Worm (Caenorhabditis elegans) whole organism, L2 larva: ENCODE measurements around the gene F26F12.3.

Experiments
- C34F6.9 ChIP-seq: fragments of 150-350 bp; optimal IDR thresholded peaks from 2 replicates; lab custom pipeline; 2014; ENCODE audit warnings: missing biosample characterization, missing genetic modification characterization
- F13H6.1 ChIP-seq: sonication (generic microtip); optimal IDR thresholded peaks from 2 replicates; lab custom pipeline; 2016; ENCODE audit warnings: missing genetic modification characterization, missing compliant biosample characterization
- Y55F3AM.14 ChIP-seq: fragments of 200-800 bp; sonication (Bioruptor generic); optimal IDR thresholded peaks from 2 replicates; lab custom pipeline; 2018; ENCODE audit warnings: mild to moderate bottlenecking, missing genetic modification characterization, missing compliant biosample characterization
- alr-1 ChIP-seq: fragments of 150-350 bp; optimal IDR thresholded peaks from 2 replicates; lab custom pipeline; 2014; ENCODE audit warnings: missing biosample characterization, missing genetic modification characterization
- aly-2 ChIP-seq: fragments of 150-350 bp; optimal IDR thresholded peaks from 2 replicates; lab custom pipeline; 2014; ENCODE audit warnings: missing biosample characterization, missing genetic modification characterization
- ama-1 ChIP-seq: fragments of 150-350 bp; optimal IDR thresholded peaks from 2 replicates; lab custom pipeline; 2018; ENCODE audit warnings: inconsistent platforms
- blmp-1 ChIP-seq: sonication (generic microtip); optimal IDR thresholded peaks from 2 replicates; lab custom pipeline; 2017; ENCODE audit warnings: missing genetic modification characterization, mild to moderate bottlenecking, missing compliant biosample characterization, antibody characterized with exemption, moderate library complexity; ENCODE audit not compliant: insufficient read depth
- egl-27 ChIP-seq: sonication (generic microtip); optimal IDR thresholded peaks from 3 replicates; lab custom pipeline; 2017; ENCODE audit warnings: missing biosample characterization, missing genetic modification reagents, missing genetic modification characterization
- elt-1 ChIP-seq: fragments of 150-350 bp; optimal IDR thresholded peaks from 2 replicates; lab custom pipeline; 2014; ENCODE audit warnings: missing biosample characterization, missing genetic modification characterization
- elt-3 ChIP-seq: sonication (generic microtip); optimal IDR thresholded peaks from 2 replicates; lab custom pipeline; 2017; ENCODE audit warnings: missing biosample characterization, missing genetic modification characterization
- gmeb-1 ChIP-seq: fragments of 150-350 bp; optimal IDR thresholded peaks from 2 replicates; lab custom pipeline; 2014; ENCODE audit warnings: missing biosample characterization, missing genetic modification characterization
- lin-11 ChIP-seq: fragments of 150-350 bp; sonication (generic microtip); optimal IDR thresholded peaks from 2 replicates; lab custom pipeline; 2014; ENCODE audit warnings: missing biosample characterization, missing genetic modification characterization, inconsistent platforms, mixed read lengths
- lin-13 ChIP-seq: fragments of 150-350 bp; optimal IDR thresholded peaks from 2 replicates; lab custom pipeline; 2014; ENCODE audit warnings: missing biosample characterization, missing genetic modification reagents, missing genetic modification characterization
- lin-39 ChIP-seq: fragments of 150-350 bp; optimal IDR thresholded peaks from 2 replicates; lab custom pipeline; 2014; ENCODE audit warnings: missing biosample characterization, missing genetic modification reagents, missing genetic modification characterization
- mab-5 ChIP-seq: fragments of 150-350 bp; optimal IDR thresholded peaks from 2 replicates; lab custom pipeline; 2014; ENCODE audit warnings: missing biosample characterization, missing genetic modification characterization
- mbf-1 ChIP-seq: sonication (generic microtip); optimal IDR thresholded peaks from 2 replicates; lab custom pipeline; 2017; ENCODE audit warnings: missing biosample characterization, missing genetic modification characterization
- nhr-10 ChIP-seq: sonication (generic microtip); optimal IDR thresholded peaks from 2 replicates; lab custom pipeline; 2017; ENCODE audit warnings: missing biosample characterization, missing genetic modification characterization
- nhr-11 ChIP-seq: fragments of 150-350 bp; optimal IDR thresholded peaks from 2 replicates; lab custom pipeline; 2014; ENCODE audit warnings: missing biosample characterization, missing genetic modification characterization
- nhr-12 ChIP-seq: fragments of 150-350 bp; optimal IDR thresholded peaks from 2 replicates; lab custom pipeline; 2014; ENCODE audit warnings: missing biosample characterization, missing genetic modification characterization
- nhr-129 ChIP-seq: fragments of 150-350 bp; optimal IDR thresholded peaks from 2 replicates; lab custom pipeline; 2014; ENCODE audit warnings: missing biosample characterization, missing genetic modification characterization
- nhr-21 ChIP-seq: fragments of 150-350 bp; optimal IDR thresholded peaks from 2 replicates; lab custom pipeline; 2014; ENCODE audit warnings: missing biosample characterization, missing genetic modification characterization
- nhr-23 ChIP-seq: fragments of 150-350 bp; optimal IDR thresholded peaks from 2 replicates; lab custom pipeline; 2014; ENCODE audit warnings: missing biosample characterization, missing genetic modification reagents, missing genetic modification characterization
- nhr-237 ChIP-seq: fragments of 150-350 bp; optimal IDR thresholded peaks from 2 replicates; lab custom pipeline; 2014; ENCODE audit warnings: missing biosample characterization, missing genetic modification characterization
- nhr-25 ChIP-seq: fragments of 150-350 bp; sonication (generic microtip); optimal IDR thresholded peaks from 3 replicates; lab custom pipeline; 2014; ENCODE audit warnings: missing biosample characterization, missing genetic modification characterization
- nhr-6 ChIP-seq: fragments of 150-350 bp; optimal IDR thresholded peaks from 2 replicates; lab custom pipeline; 2014; ENCODE audit warnings: missing biosample characterization, missing genetic modification characterization
- nhr-77 ChIP-seq: fragments of 150-350 bp; optimal IDR thresholded peaks from 2 replicates; lab custom pipeline; 2014; ENCODE audit warnings: missing biosample characterization, missing genetic modification characterization
- peb-1 ChIP-seq: fragments of 150-350 bp; optimal IDR thresholded peaks from 2 replicates; lab custom pipeline; 2014; ENCODE audit warnings: missing biosample characterization, missing genetic modification characterization
- sem-4 ChIP-seq: fragments of 150-350 bp; optimal IDR thresholded peaks from 2 replicates; lab custom pipeline; 2014; ENCODE audit warnings: missing biosample characterization, missing genetic modification reagents, missing genetic modification characterization
- snpc-4 ChIP-seq: fragments of 150-350 bp; optimal IDR thresholded peaks from 2 replicates; lab custom pipeline; 2014; ENCODE audit warnings: missing biosample characterization, missing genetic modification characterization
- unc-39 ChIP-seq: fragments of 150-350 bp; optimal IDR thresholded peaks from 2 replicates; lab custom pipeline; 2014; ENCODE audit warnings: missing biosample characterization, missing genetic modification characterization
- unc-55 ChIP-seq: fragments of 150-350 bp; sonication (generic microtip); optimal IDR thresholded peaks from 3 replicates; lab custom pipeline; 2014; ENCODE audit warnings: missing biosample characterization, missing genetic modification reagents, missing genetic modification characterization
- unc-62 ChIP-seq: fragments of 150-350 bp; optimal IDR thresholded peaks from 2 replicates; lab custom pipeline; 2014; ENCODE audit warnings: missing biosample characterization, missing genetic modification reagents, missing genetic modification characterization
- zag-1 ChIP-seq: fragments of 150-350 bp; optimal IDR thresholded peaks from 2 replicates; lab custom pipeline; 2014; ENCODE audit warnings: missing biosample characterization, missing genetic modification characterization
- ztf-1 ChIP-seq: fragments of 200-800 bp; sonication (Bioruptor generic); conservative IDR thresholded peaks from 2 replicates; pipeline ENCODE4 v1.3.6; 2022; ENCODE audit warnings: missing genetic modification characterization, missing compliant biosample characterization
- ztf-11 ChIP-seq: sonication (generic microtip); optimal IDR thresholded peaks from 2 replicates; lab custom pipeline; 2017; ENCODE audit warnings: missing biosample characterization, missing genetic modification characterization
- ztf-4 ChIP-seq: fragments of 150-350 bp; optimal IDR thresholded peaks from 2 replicates; lab custom pipeline; 2014; ENCODE audit warnings: missing biosample characterization, missing genetic modification characterization

Gene F26F12.3

ce11 chrV:5883735-5884134 is 38.2 kb upstream of the F26F12.3 start, which contains the start of gene C04E6.8:
Gene C04E6.8, minus strand, starts transcription at chrV:5883835.
- TF ChIP-seq aly-2 (tag; lab: Kevin White, UChicago) (no peak), sem-4 (no peak), lin-11 (tag; lab: Kevin White, UChicago) (no peak)
- TF ChIP-seq, all 48 proteins: peak for 0

DNA sequence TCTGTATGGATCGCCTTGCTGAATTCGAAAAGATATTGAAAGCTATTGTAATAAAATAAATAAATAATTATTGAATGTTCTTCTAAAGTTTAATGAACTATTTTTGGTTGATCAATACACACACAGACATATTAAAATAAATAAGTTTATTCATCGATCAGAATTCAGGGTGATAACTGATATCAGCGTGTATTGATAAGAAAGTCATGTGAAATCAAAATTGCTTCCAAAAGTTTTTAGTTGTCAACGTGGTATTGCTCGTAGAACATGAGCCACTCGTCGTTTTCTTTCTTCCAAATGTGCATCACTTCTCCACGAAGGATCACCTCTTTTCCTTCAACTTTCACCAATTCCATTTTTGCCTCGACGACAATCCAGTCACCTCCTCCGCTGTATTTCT is 36.9 kb upstream of the F26F12.3 start:
- TF ChIP-seq nhr-23 = no peak
- TF ChIP-seq alr-1 (tag; lab: Kevin White, UChicago) = no peak
- TF ChIP-seq nhr-237 (tag; lab: Kevin White, UChicago) = no peak
- TF ChIP-seq C34F6.9 (tag; lab: Kevin White, UChicago) = no peak
- TF ChIP-seq gmeb-1 (tag; lab: Kevin White, UChicago) = no peak
- no peak for TF ChIP-seq Y55F3AM.14 (GFP tag; lab: Kevin White, UChicago)
- TF ChIP-seq unc-55 (GFP tag; lab: Kevin White, UChicago) = no peak
- no peak for TF ChIP-seq sem-4
- TF ChIP-seq nhr-11 (tag; lab: Kevin White, UChicago) = no peak
- no peak for TF ChIP-seq nhr-12 (tag; lab: Kevin White, UChicago)
- TF ChIP-seq mab-5 (tag; lab: Kevin White, UChicago) = no peak
- TF ChIP-seq lin-13 (GFP tag; lab: Kevin White, UChicago) = no peak
- TF ChIP-seq unc-39 (tag; lab: Kevin White, UChicago) = no peak
- TF ChIP-seq mbf-1 (tag; lab: Kevin White, UChicago) = no peak
- no peak for TF ChIP-seq zag-1 (tag; lab: Kevin White, UChicago)
- TF ChIP-seq blmp-1 (tag; lab: Kevin White, UChicago) = no peak
- TF ChIP-seq lin-39 (tag; lab: Kevin White, UChicago) = no peak
- no peak for TF ChIP-seq elt-3 (tag; lab: Kevin White, UChicago)
- no peak for TF ChIP-seq nhr-25 (tag; lab: Kevin White, UChicago)

DNA sequence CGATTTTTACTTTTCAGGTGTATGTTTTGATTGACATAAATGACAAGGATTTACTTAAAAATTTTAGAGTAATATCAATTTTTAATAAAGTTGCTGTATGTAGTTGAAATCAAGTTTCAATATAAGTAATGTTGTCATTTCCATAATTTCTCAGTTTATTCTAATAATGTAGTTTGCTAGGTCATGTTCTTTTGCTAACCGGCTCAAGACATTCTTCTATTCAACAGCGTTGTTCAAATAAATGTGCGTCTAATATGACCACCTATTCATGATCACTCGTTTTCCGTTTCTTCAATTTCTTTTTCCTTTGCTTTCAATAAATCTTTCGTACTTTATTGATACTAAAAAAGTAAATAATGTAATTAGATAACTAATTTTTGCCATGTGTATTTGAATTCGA is 34.5 kb upstream of the F26F12.3 start, which contains the start of gene C02G6.3:
TSS of gene C02G6.3 (plus strand) at position 301 of the 400 bp plus-strand sequence.
- TF ChIP-seq nhr-129 (tag; lab: Kevin White, UChicago) (no peak), nhr-10 (no peak), egl-27 (no peak), nhr-6 (tag; lab: Kevin White, UChicago) (no peak), snpc-4 (tag; lab: Kevin White, UChicago) (no peak), peb-1 (tag; lab: Kevin White, UChicago) (no peak), elt-1 (tag; lab: Kevin White, UChicago) (no peak), unc-39 (tag; lab: Kevin White, UChicago) (no peak), nhr-23 (no peak), C34F6.9 (tag; lab: Kevin White, UChicago) (no peak), ztf-1 (GFP tag; lab: Robert Waterston, UW) (no peak), ama-1 (lab: Kevin White, UChicago) (no peak)

DNA sequence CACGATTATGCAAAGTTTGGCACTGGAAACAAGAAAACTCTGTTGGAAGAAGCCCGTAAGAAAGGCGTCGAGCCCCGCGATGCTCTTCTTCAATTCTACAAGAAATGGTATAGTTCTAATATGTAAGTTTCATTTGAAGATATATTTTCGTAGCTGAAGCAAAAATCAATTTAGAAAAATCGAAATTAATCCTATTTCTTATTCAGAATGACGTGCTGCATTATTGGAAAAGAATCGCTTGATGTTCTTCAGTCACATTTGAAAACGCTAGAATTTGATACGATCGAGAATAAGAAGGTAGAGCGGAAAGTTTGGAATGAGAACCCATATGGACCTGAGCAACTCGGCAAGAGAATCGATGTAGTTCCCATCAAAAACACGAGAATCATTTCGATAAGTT is 31.4 kb upstream of the F26F12.3 start:
- TF ChIP-seq alr-1 (tag; lab: Kevin White, UChicago) = no peak
- no peak for TF ChIP-seq ztf-4 (tag; lab: Kevin White, UChicago)
- no peak for TF ChIP-seq lin-11 (tag; lab: Kevin White, UChicago)
- TF ChIP-seq aly-2 (tag; lab: Kevin White, UChicago) = no peak
- TF ChIP-seq ztf-11 (tag; lab: Kevin White, UChicago) = no peak
- no peak for TF ChIP-seq nhr-77 (tag; lab: Kevin White, UChicago)
- TF ChIP-seq unc-62 (GFP tag; lab: Kevin White, UChicago) = no peak
- no peak for TF ChIP-seq egl-27

DNA sequence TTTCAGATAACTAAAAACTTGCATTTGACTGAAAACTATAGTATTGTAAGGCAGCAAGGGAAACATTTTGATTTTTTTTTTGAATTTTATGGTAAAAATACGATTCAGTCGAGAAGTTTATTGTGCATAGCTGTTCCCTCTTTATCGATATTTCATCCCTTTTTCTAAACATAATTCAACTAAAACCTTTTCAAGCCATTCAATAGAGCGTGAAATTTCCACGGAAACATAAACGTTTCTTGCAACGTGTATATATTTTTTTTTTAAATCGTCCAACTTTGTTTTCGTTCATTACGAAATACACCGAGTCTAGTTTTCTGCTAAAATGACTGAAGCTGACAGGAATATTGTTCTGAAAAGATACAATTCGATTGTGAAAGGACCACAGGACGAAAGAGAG is 26.2 kb upstream of the F26F12.3 start, which contains the start of gene C02G6.2:
TSS of gene C02G6.2 (plus strand) at position 301 of the 400 bp plus-strand sequence.
- TF ChIP-seq lin-39 (tag; lab: Kevin White, UChicago) = no peak
- TF ChIP-seq nhr-237 (tag; lab: Kevin White, UChicago) = no peak
- TF ChIP-seq blmp-1 (tag; lab: Kevin White, UChicago) = no peak
- TF ChIP-seq nhr-11 (tag; lab: Kevin White, UChicago) = no peak
- TF ChIP-seq lin-11 (tag; lab: Kevin White, UChicago) = no peak
- TF ChIP-seq nhr-129 (tag; lab: Kevin White, UChicago) = no peak
- no peak for TF ChIP-seq ztf-4 (tag; lab: Kevin White, UChicago)
- no peak for TF ChIP-seq nhr-10
- TF ChIP-seq mab-5 (tag; lab: Kevin White, UChicago) = no peak
- no peak for TF ChIP-seq nhr-77 (tag; lab: Kevin White, UChicago)
- TF ChIP-seq mbf-1 (tag; lab: Kevin White, UChicago) = no peak
- TF ChIP-seq F13H6.1 (tag; lab: Kevin White, UChicago) = no peak
- TF ChIP-seq nhr-6 (tag; lab: Kevin White, UChicago) = no peak
- no peak for TF ChIP-seq egl-27
- no peak for TF ChIP-seq ztf-1 (GFP tag; lab: Robert Waterston, UW)
- TF ChIP-seq nhr-21 = no peak
